Fruit fly (Drosophila melanogaster): ENCODE results near the gene CG31140.

Gene CG31140

DNA sequence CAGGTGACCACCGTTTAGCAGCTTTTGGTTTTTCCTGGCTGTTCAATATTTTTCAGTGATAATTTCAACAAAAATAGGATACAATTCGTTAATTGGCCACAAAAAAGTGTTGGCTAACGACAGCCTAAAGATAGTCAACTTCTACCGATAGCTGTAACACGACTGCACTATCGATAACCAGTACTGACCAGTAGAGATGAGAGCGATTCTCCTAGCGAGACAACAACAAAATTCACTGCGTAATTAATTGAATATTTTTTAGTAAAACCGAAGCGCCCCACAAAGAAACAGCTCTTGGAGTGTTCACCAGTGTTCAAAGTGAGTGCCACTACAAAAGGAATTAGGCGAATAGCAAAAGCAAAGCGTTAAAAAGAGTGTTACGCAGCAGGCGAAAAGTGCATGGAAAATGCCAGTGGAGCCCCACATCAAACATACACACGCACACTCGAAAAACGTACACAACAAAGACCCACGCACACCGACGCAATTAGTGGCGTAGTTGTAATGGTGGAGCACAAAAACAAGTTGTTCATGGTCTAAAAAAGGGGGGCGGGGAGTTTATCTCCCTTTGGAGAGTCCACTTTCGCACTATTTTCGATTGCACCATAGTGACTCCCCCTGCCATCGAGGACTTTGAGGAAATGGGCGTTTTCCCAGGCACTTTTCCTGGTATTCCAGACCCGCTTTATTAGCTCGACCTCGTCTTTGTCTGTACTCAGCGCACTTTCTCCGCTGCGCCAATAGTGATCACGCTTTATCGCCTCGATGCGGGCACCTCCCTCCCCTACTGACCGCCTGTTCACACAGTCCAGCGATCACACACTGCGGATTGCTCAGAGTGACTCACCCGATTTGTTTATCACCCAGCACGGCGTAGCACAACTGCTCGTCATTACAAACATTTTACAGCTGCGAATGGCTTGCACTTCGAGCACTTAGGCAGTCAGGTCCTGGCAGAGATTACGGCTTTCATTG is 30.1 kb downstream of the CG31140 start, which contains the start of the genes Epp and Rab7 (continued):
- TF ChIP-seq BtbVII (GFP tag; optimal IDR thresholded peaks at IDR 0.05) = no peak
- peak; percentile 65 for TF ChIP-seq lab (GFP tag; optimal IDR thresholded peaks at IDR 0.05)
- no peak for TF ChIP-seq GATAe (GFP tag; conservative IDR thresholded peaks at IDR 0.05)
- TF ChIP-seq toy (GFP tag; IDR thresholded peaks at IDR 0.05) = no peak
- TF ChIP-seq Jarid2 (GFP tag; optimal IDR thresholded peaks at IDR 0.05) = no peak
- TF ChIP-seq gsb (GFP tag; IDR thresholded peaks at IDR 0.05) = no peak
- peak in 1 of 2 experiments; percentile 0 for TF ChIP-seq tll (GFP tag; optimal IDR thresholded peaks at IDR 0.05)
- TF ChIP-seq CG3065 (GFP tag; optimal IDR thresholded peaks at IDR 0.05) = no peak
- TF ChIP-seq CG1832 (GFP tag; optimal IDR thresholded peaks at IDR 0.05) = no peak
- TF ChIP-seq CG11398 (GFP tag; optimal IDR thresholded peaks at IDR 0.05) = no peak
- TF ChIP-seq Hr51 (GFP tag; optimal IDR thresholded peaks at IDR 0.05) = peak in 1 of 2 experiments; percentile 52
- no peak for TF ChIP-seq CG10462 (GFP tag; optimal IDR thresholded peaks at IDR 0.05)
- TF ChIP-seq knrl (GFP tag; IDR thresholded peaks at IDR 0.05; ENCODE audit: partially characterized antibody) = peak; percentile 91
- peak; percentile 19 for TF ChIP-seq CG13424 (tag; optimal IDR thresholded peaks at IDR 0.05)
- TF ChIP-seq cg (GFP tag; optimal IDR thresholded peaks at IDR 0.05) = peak; percentile 96
- TF ChIP-seq sens-2 (GFP tag; IDR thresholded peaks at IDR 0.05) = no peak
- peak; percentile 95 for TF ChIP-seq bbx (GFP tag; IDR thresholded peaks at IDR 0.05; ENCODE audit: partially characterized antibody)
- TF ChIP-seq Lpt (GFP tag; optimal IDR thresholded peaks at IDR 0.05) = no peak
- TF ChIP-seq CG4424 (GFP tag; optimal IDR thresholded peaks at IDR 0.05) = no peak
- peak; percentile 48 for TF ChIP-seq Mad (GFP tag; optimal IDR thresholded peaks at IDR 0.05)
- TF ChIP-seq Dbx (GFP tag; IDR thresholded peaks at IDR 0.05) = peak; percentile 66; the same call in 2 of the 3 replicates
- peak; percentile 32; the same call in 1 of the 3 replicates for TF ChIP-seq dysf (GFP tag; IDR thresholded peaks at IDR 0.05)
- peak; percentile 15 for TF ChIP-seq bab2 (GFP tag; optimal IDR thresholded peaks at IDR 0.05)
- peak; percentile 27 for TF ChIP-seq Meics (GFP tag; optimal IDR thresholded peaks at IDR 0.05)
- peak; percentile 92 for TF ChIP-seq sd (tag; optimal IDR thresholded peaks at IDR 0.05)
- peak; percentile 23 for TF ChIP-seq Fer2 (tag; optimal IDR thresholded peaks at IDR 0.05)
- peak; percentile 32 for TF ChIP-seq p53 (GFP tag; optimal IDR thresholded peaks at IDR 0.05)
- peak; percentile 53 to 67 for TF ChIP-seq dpn (GFP tag; optimal IDR thresholded peaks at IDR 0.05)
- 0 out of 2 replicates have a peak, but pooled peaks have one; percentile 15 for TF ChIP-seq CG14014 (GFP tag; IDR thresholded peaks at IDR 0.05)
- peak; percentile 3 for TF ChIP-seq Fer1 (GFP tag; optimal IDR thresholded peaks at IDR 0.05)
- peak; percentile 21 for TF ChIP-seq CG3281 (GFP tag; optimal IDR thresholded peaks at IDR 0.05)
- TF ChIP-seq Dfd (GFP tag; optimal IDR thresholded peaks at IDR 0.05) = no peak
- peak; percentile 46 for TF ChIP-seq Myb (GFP tag; optimal IDR thresholded peaks at IDR 0.05)
- no peak for TF ChIP-seq NC2α (GFP tag; optimal IDR thresholded peaks at IDR 0.05)
- TF ChIP-seq tna (GFP tag; IDR thresholded peaks at IDR 0.05; ENCODE audit: partially characterized antibody) = peak; percentile 78
- TF ChIP-seq CG12659 (GFP tag; optimal IDR thresholded peaks at IDR 0.05) = peak; percentile 75
- peak; percentile 77 for TF ChIP-seq HmgD (GFP tag; optimal IDR thresholded peaks at IDR 0.05)
- TF ChIP-seq CG8765 (GFP tag; IDR thresholded peaks at IDR 0.05) = no peak
- TF ChIP-seq corto (GFP tag; optimal IDR thresholded peaks at IDR 0.05) = peak; percentile 13
- TF ChIP-seq Awh (GFP tag; IDR thresholded peaks at IDR 0.05) = no peak
- no peak for TF ChIP-seq Mrtf (GFP tag; IDR thresholded peaks at IDR 0.05)
- peak; percentile 99 for TF ChIP-seq Vsx1 (GFP tag; optimal IDR thresholded peaks at IDR 0.05)
- TF ChIP-seq Hsf (GFP tag; optimal IDR thresholded peaks at IDR 0.05) = peak; percentile 7
- TF ChIP-seq CG5180 (GFP tag; optimal IDR thresholded peaks at IDR 0.05) = no peak
- TF ChIP-seq run (tag; optimal IDR thresholded peaks at IDR 0.05) = no peak
- 0 out of 2 replicates have a peak, but pooled peaks have one; percentile 9 for TF ChIP-seq CG6272 (GFP tag; IDR thresholded peaks at IDR 0.05)
- peak; percentile 97 for TF ChIP-seq CG13624 (GFP tag; optimal IDR thresholded peaks at IDR 0.05)

All from whole organism, embryonic.